Worm (Caenorhabditis elegans) whole organism, L2 larva: Measurements from ENCODE around the gene dnc-1.

Source experiments
- C34F6.9 ChIP-seq: fragments of 150-350 bp; optimal IDR thresholded peaks from 2 replicates; lab custom pipeline; 2014; ENCODE audit warnings: missing biosample characterization, missing genetic modification characterization
- F13H6.1 ChIP-seq: sonication (generic microtip); optimal IDR thresholded peaks from 2 replicates; lab custom pipeline; 2016; ENCODE audit warnings: missing genetic modification characterization, missing compliant biosample characterization
- R02D3.7 ChIP-seq: fragments of 150-350 bp; optimal IDR thresholded peaks from 2 replicates; lab custom pipeline; 2014; ENCODE audit warnings: missing biosample characterization, missing genetic modification characterization
- Y55F3AM.14 ChIP-seq: fragments of 200-800 bp; sonication (Bioruptor generic); optimal IDR thresholded peaks from 2 replicates; lab custom pipeline; 2018; ENCODE audit warnings: mild to moderate bottlenecking, missing genetic modification characterization, missing compliant biosample characterization
- ZK546.5 ChIP-seq: sonication (generic microtip); optimal IDR thresholded peaks from 2 replicates; lab custom pipeline; 2017; ENCODE audit warnings: missing biosample characterization, missing genetic modification characterization
- aly-2 ChIP-seq: fragments of 150-350 bp; optimal IDR thresholded peaks from 2 replicates; lab custom pipeline; 2014; ENCODE audit warnings: missing biosample characterization, missing genetic modification characterization
- ama-1 ChIP-seq: fragments of 150-350 bp; optimal IDR thresholded peaks from 2 replicates; lab custom pipeline; 2018; ENCODE audit warnings: inconsistent platforms
- blmp-1 ChIP-seq: sonication (generic microtip); optimal IDR thresholded peaks from 2 replicates; lab custom pipeline; 2017; ENCODE audit warnings: missing genetic modification characterization, mild to moderate bottlenecking, missing compliant biosample characterization, antibody characterized with exemption, moderate library complexity; ENCODE audit not compliant: insufficient read depth
- ceh-16 ChIP-seq: fragments of 150-350 bp; optimal IDR thresholded peaks from 2 replicates; lab custom pipeline; 2014; ENCODE audit warnings: missing biosample characterization, missing genetic modification characterization
- ceh-82 ChIP-seq: fragments of 150-350 bp; optimal IDR thresholded peaks from 2 replicates; lab custom pipeline; 2014; ENCODE audit warnings: missing biosample characterization, missing genetic modification characterization
- crh-2 ChIP-seq: sonication (generic microtip); optimal IDR thresholded peaks from 2 replicates; lab custom pipeline; 2017; ENCODE audit warnings: missing biosample characterization, missing genetic modification characterization
- dmd-4 ChIP-seq: sonication (generic microtip); optimal IDR thresholded peaks from 2 replicates; lab custom pipeline; 2017; ENCODE audit warnings: missing biosample characterization, missing genetic modification characterization
- egl-27 ChIP-seq: sonication (generic microtip); optimal IDR thresholded peaks from 3 replicates; lab custom pipeline; 2017; ENCODE audit warnings: missing biosample characterization, missing genetic modification reagents, missing genetic modification characterization
- elt-3 ChIP-seq: sonication (generic microtip); optimal IDR thresholded peaks from 2 replicates; lab custom pipeline; 2017; ENCODE audit warnings: missing biosample characterization, missing genetic modification characterization
- fos-1 ChIP-seq: fragments of 150-350 bp; optimal IDR thresholded peaks from 2 replicates; lab custom pipeline; 2014; ENCODE audit warnings: missing biosample characterization, missing genetic modification characterization
- gmeb-1 ChIP-seq: fragments of 150-350 bp; optimal IDR thresholded peaks from 2 replicates; lab custom pipeline; 2014; ENCODE audit warnings: missing biosample characterization, missing genetic modification characterization
- lin-39 ChIP-seq: fragments of 150-350 bp; optimal IDR thresholded peaks from 2 replicates; lab custom pipeline; 2014; ENCODE audit warnings: missing biosample characterization, missing genetic modification reagents, missing genetic modification characterization
- lsy-2 ChIP-seq, 2 experiments: fragments of 150-350 bp in 1 of 2; sonication (generic microtip) in 1 of 2; optimal IDR thresholded peaks; 2 replicates each; lab custom pipeline; 2014 to 2017; ENCODE audit warnings: missing biosample characterization in 2 of 2, missing genetic modification characterization in 2 of 2
- mab-5 ChIP-seq: fragments of 150-350 bp; optimal IDR thresholded peaks from 2 replicates; lab custom pipeline; 2014; ENCODE audit warnings: missing biosample characterization, missing genetic modification characterization
- mbf-1 ChIP-seq: sonication (generic microtip); optimal IDR thresholded peaks from 2 replicates; lab custom pipeline; 2017; ENCODE audit warnings: missing biosample characterization, missing genetic modification characterization
- mdl-1 ChIP-seq, 2 experiments: fragments of 150-350 bp in 1 of 2; sonication (generic microtip) in 1 of 2; optimal IDR thresholded peaks; 2 replicates each; lab custom pipeline; 2017; ENCODE audit warnings: missing biosample characterization in 2 of 2, missing genetic modification characterization in 2 of 2
- nhr-10 ChIP-seq: sonication (generic microtip); optimal IDR thresholded peaks from 2 replicates; lab custom pipeline; 2017; ENCODE audit warnings: missing biosample characterization, missing genetic modification characterization
- nhr-11 ChIP-seq: fragments of 150-350 bp; optimal IDR thresholded peaks from 2 replicates; lab custom pipeline; 2014; ENCODE audit warnings: missing biosample characterization, missing genetic modification characterization
- nhr-129 ChIP-seq: fragments of 150-350 bp; optimal IDR thresholded peaks from 2 replicates; lab custom pipeline; 2014; ENCODE audit warnings: missing biosample characterization, missing genetic modification characterization
- nhr-21 ChIP-seq: fragments of 150-350 bp; optimal IDR thresholded peaks from 2 replicates; lab custom pipeline; 2014; ENCODE audit warnings: missing biosample characterization, missing genetic modification characterization
- nhr-23 ChIP-seq: fragments of 150-350 bp; optimal IDR thresholded peaks from 2 replicates; lab custom pipeline; 2014; ENCODE audit warnings: missing biosample characterization, missing genetic modification reagents, missing genetic modification characterization
- nhr-237 ChIP-seq: fragments of 150-350 bp; optimal IDR thresholded peaks from 2 replicates; lab custom pipeline; 2014; ENCODE audit warnings: missing biosample characterization, missing genetic modification characterization
- nhr-25 ChIP-seq: fragments of 150-350 bp; sonication (generic microtip); optimal IDR thresholded peaks from 3 replicates; lab custom pipeline; 2014; ENCODE audit warnings: missing biosample characterization, missing genetic modification characterization
- nhr-6 ChIP-seq: fragments of 150-350 bp; optimal IDR thresholded peaks from 2 replicates; lab custom pipeline; 2014; ENCODE audit warnings: missing biosample characterization, missing genetic modification characterization
- nhr-77 ChIP-seq: fragments of 150-350 bp; optimal IDR thresholded peaks from 2 replicates; lab custom pipeline; 2014; ENCODE audit warnings: missing biosample characterization, missing genetic modification characterization
- peb-1 ChIP-seq: fragments of 150-350 bp; optimal IDR thresholded peaks from 2 replicates; lab custom pipeline; 2014; ENCODE audit warnings: missing biosample characterization, missing genetic modification characterization
- sem-4 ChIP-seq: fragments of 150-350 bp; optimal IDR thresholded peaks from 2 replicates; lab custom pipeline; 2014; ENCODE audit warnings: missing biosample characterization, missing genetic modification reagents, missing genetic modification characterization
- sma-3 ChIP-seq: sonication (generic microtip); optimal IDR thresholded peaks from 2 replicates; lab custom pipeline; 2016; ENCODE audit warnings: missing genetic modification reagents, missing genetic modification characterization, missing compliant biosample characterization
- sma-9 ChIP-seq, 2 experiments: fragments of 150-350 bp in 1 of 2; sonication (generic microtip) in 1 of 2; optimal IDR thresholded peaks; 2 replicates each; lab custom pipeline; 2014 to 2016; ENCODE audit warnings: missing genetic modification characterization in 2 of 2, mild to moderate bottlenecking in 1 of 2, missing biosample characterization in 1 of 2, missing compliant biosample characterization in 1 of 2, missing genetic modification reagents in 1 of 2, moderate library complexity in 1 of 2
- snpc-4 ChIP-seq: fragments of 150-350 bp; optimal IDR thresholded peaks from 2 replicates; lab custom pipeline; 2014; ENCODE audit warnings: missing biosample characterization, missing genetic modification characterization
- unc-39 ChIP-seq: fragments of 150-350 bp; optimal IDR thresholded peaks from 2 replicates; lab custom pipeline; 2014; ENCODE audit warnings: missing biosample characterization, missing genetic modification characterization
- unc-55 ChIP-seq: fragments of 150-350 bp; sonication (generic microtip); optimal IDR thresholded peaks from 3 replicates; lab custom pipeline; 2014; ENCODE audit warnings: missing biosample characterization, missing genetic modification reagents, missing genetic modification characterization
- unc-62 ChIP-seq: fragments of 150-350 bp; optimal IDR thresholded peaks from 2 replicates; lab custom pipeline; 2014; ENCODE audit warnings: missing biosample characterization, missing genetic modification reagents, missing genetic modification characterization
- ztf-1 ChIP-seq: fragments of 200-800 bp; sonication (Bioruptor generic); conservative IDR thresholded peaks from 2 replicates; pipeline ENCODE4 v1.3.6; 2022; ENCODE audit warnings: missing genetic modification characterization, missing compliant biosample characterization
- ztf-11 ChIP-seq: sonication (generic microtip); optimal IDR thresholded peaks from 2 replicates; lab custom pipeline; 2017; ENCODE audit warnings: missing biosample characterization, missing genetic modification characterization
- ztf-4 ChIP-seq: fragments of 150-350 bp; optimal IDR thresholded peaks from 2 replicates; lab custom pipeline; 2014; ENCODE audit warnings: missing biosample characterization, missing genetic modification characterization

The dnc-1 gene

ce11 chrIV:10979689-10980088 lies 46.7 kb upstream of the dnc-1 start:
- peak in 1 of 2 experiments; percentile 59 for TF ChIP-seq lsy-2 (tag; optimal IDR thresholded peaks at IDR 0.05; lab: Kevin White, UChicago)
- no peak for TF ChIP-seq snpc-4 (tag; lab: Kevin White, UChicago)
- no peak for TF ChIP-seq nhr-10 (tag; lab: Kevin White, UChicago)
- TF ChIP-seq lin-39 (tag; lab: Kevin White, UChicago): no peak
- no peak for TF ChIP-seq nhr-21 (tag; lab: Kevin White, UChicago)
- no peak for TF ChIP-seq ceh-82
- peak; percentile 75 for TF ChIP-seq F13H6.1
- TF ChIP-seq C34F6.9 (tag; lab: Kevin White, UChicago): peak; percentile 49
- peak; percentile 13 for TF ChIP-seq unc-55 (GFP tag; lab: Kevin White, UChicago)
- no peak for TF ChIP-seq sma-3 (GFP tag; lab: Kevin White, UChicago)
- peak; percentile 66 for TF ChIP-seq nhr-129 (tag; lab: Kevin White, UChicago)
- TF ChIP-seq sma-9 (GFP tag; optimal IDR thresholded peaks at IDR 0.05; lab: Kevin White, UChicago): peak; percentile 16
- no peak for TF ChIP-seq sma-9 (tag; optimal IDR thresholded peaks at IDR 0.05; lab: Kevin White, UChicago)

- TF ChIP-seq nhr-237 (tag; lab: Kevin White, UChicago) (no peak), nhr-25 (peak; percentile 85), nhr-77 (no peak)
Observed at ce11 chrIV:10978641-10979040, 45.6 kb upstream of the dnc-1 start.

DNA sequence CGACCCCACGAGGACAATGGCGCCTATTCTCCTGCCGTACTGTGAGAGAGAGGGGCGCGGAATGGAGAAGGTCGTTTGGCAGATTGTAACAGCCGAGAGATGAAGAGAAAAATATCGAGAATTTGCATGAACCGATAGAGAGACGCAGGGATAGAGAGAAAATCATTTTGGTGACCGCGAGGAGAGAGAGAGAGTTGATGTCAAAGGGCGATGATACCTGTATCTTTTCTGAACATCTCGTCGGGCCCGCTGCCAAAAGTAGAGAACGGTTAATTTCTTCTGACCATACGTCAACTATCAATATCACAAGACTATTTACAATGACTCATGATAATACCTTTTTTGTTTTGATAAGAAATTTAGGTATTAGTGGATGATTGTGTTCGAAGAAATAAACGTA lies 43.0 kb upstream of the dnc-1 start:
- TF ChIP-seq dmd-4 (tag; lab: Kevin White, UChicago) (no peak), peb-1 (no peak), aly-2 (tag; lab: Kevin White, UChicago) (no peak), gmeb-1 (peak; percentile 33), sma-3 (GFP tag; lab: Kevin White, UChicago) (peak; percentile 91), nhr-237 (tag; lab: Kevin White, UChicago) (no peak), ceh-82 (no peak), unc-55 (GFP tag; lab: Kevin White, UChicago) (no peak), crh-2 (tag; lab: Kevin White, UChicago) (peak; percentile 48), lsy-2 (tag; optimal IDR thresholded peaks at IDR 0.05; lab: Kevin White, UChicago) (peak in 1 of 2 experiments; percentile 50), sma-9 (GFP tag; optimal IDR thresholded peaks at IDR 0.05; lab: Kevin White, UChicago) (peak; percentile 88), sma-9 (tag; optimal IDR thresholded peaks at IDR 0.05; lab: Kevin White, UChicago) (no peak), mdl-1 (tag; optimal IDR thresholded peaks at IDR 0.05; lab: Kevin White, UChicago) (peak in 1 of 2 experiments; percentile 14), F13H6.1 (peak; percentile 21), fos-1 (tag; lab: Kevin White, UChicago) (peak; percentile 54), unc-39 (tag; lab: Kevin White, UChicago) (no peak), mbf-1 (tag; lab: Kevin White, UChicago) (no peak), egl-27 (peak; percentile 46), nhr-77 (no peak), ZK546.5 (tag; lab: Kevin White, UChicago) (no peak), sem-4 (tag; lab: Kevin White, UChicago) (no peak), nhr-129 (tag; lab: Kevin White, UChicago) (peak; percentile 50), ztf-4 (no peak), Y55F3AM.14 (GFP tag; lab: Kevin White, UChicago) (peak; percentile 35), R02D3.7 (tag; lab: Kevin White, UChicago) (no peak), elt-3 (no peak), nhr-6 (tag; lab: Kevin White, UChicago) (peak; percentile 59), ztf-1 (GFP tag; lab: Robert Waterston, UW) (no peak), ama-1 (lab: Kevin White, UChicago) (no peak), nhr-11 (no peak), mab-5 (tag; lab: Kevin White, UChicago) (no peak), lin-39 (tag; lab: Kevin White, UChicago) (no peak), ceh-16 (no peak), unc-62 (GFP tag; lab: Kevin White, UChicago) (no peak), ztf-11 (tag; lab: Kevin White, UChicago) (no peak), nhr-21 (tag; lab: Kevin White, UChicago) (peak; percentile 75), snpc-4 (tag; lab: Kevin White, UChicago) (no peak), blmp-1 (tag; lab: Kevin White, UChicago) (peak; percentile 85), nhr-23 (tag; lab: Kevin White, UChicago) (no peak), nhr-25 (peak; percentile 87)
- TF ChIP-seq, all 48 proteins: peak for 15
